Fruit fly (Drosophila melanogaster): ENCODE data around the gene CG11756.
A peak's percentile ranks its signal among the peaks of the same experiment; 100 is the strongest.

The CG11756 gene

dm6 chrX:11389494-11390447 is 41.9 kb downstream of the CG11756 start:
- TF ChIP-seq Trl (optimal IDR thresholded peaks at IDR 0.05) (peak; percentile 87 to 91), Trl (GFP tag; optimal IDR thresholded peaks at IDR 0.05) (peak; percentile 30), Ets97D (GFP tag; optimal IDR thresholded peaks at IDR 0.05) (no peak), CG3163 (GFP tag; optimal IDR thresholded peaks at IDR 0.05) (no peak), cwo (GFP tag; optimal IDR thresholded peaks at IDR 0.05) (no peak), sna (GFP tag; IDR thresholded peaks at IDR 0.05; ENCODE audit: partially characterized antibody) (peak; percentile 84), Dref (GFP tag; IDR thresholded peaks at IDR 0.05) (peak; percentile 65), nerfin-2 (GFP tag; IDR thresholded peaks at IDR 0.05; ENCODE audit: partially characterized antibody) (peak; percentile 82), CG9727 (GFP tag; optimal IDR thresholded peaks at IDR 0.05) (no peak), CG15514 (GFP tag; optimal IDR thresholded peaks at IDR 0.05) (peak; percentile 16), sd (tag; optimal IDR thresholded peaks at IDR 0.05) (peak; percentile 12), CoRest (tag; optimal IDR thresholded peaks at IDR 0.05) (peak; percentile 6), CG8388 (GFP tag; optimal IDR thresholded peaks at IDR 0.05) (no peak), CG32532 (GFP tag; IDR thresholded peaks at IDR 0.05) (no peak; the same call in 1 of the 2 replicates), CG9932 (GFP tag; IDR thresholded peaks at IDR 0.05) (no peak), pb (GFP tag; optimal IDR thresholded peaks at IDR 0.05) (no peak), BtbVII (GFP tag; optimal IDR thresholded peaks at IDR 0.05) (peak; percentile 25), eyg (GFP tag; optimal IDR thresholded peaks at IDR 0.05) (no peak), cg (GFP tag; optimal IDR thresholded peaks at IDR 0.05) (peak; percentile 90), amos (GFP tag; IDR thresholded peaks at IDR 0.05; ENCODE audit: partially characterized antibody) (peak; percentile 57; the same call in 1 of the 2 replicates), Eip74EF (GFP tag; optimal IDR thresholded peaks at IDR 0.05) (peak in 1 of 2 experiments; percentile 45), tap (tag; optimal IDR thresholded peaks at IDR 0.05) (no peak), ttk (GFP tag; IDR thresholded peaks at IDR 0.05) (no peak), gcm (GFP tag; optimal IDR thresholded peaks at IDR 0.05) (no peak), br (optimal IDR thresholded peaks at IDR 0.05) (no peak), CG10267 (tag; optimal IDR thresholded peaks at IDR 0.05) (peak; percentile 17), CG1792 (GFP tag; optimal IDR thresholded peaks at IDR 0.05) (no peak), Dek (tag; optimal IDR thresholded peaks at IDR 0.05) (no peak), CG33213 (GFP tag; optimal IDR thresholded peaks at IDR 0.05) (no peak), Hr39 (optimal IDR thresholded peaks at IDR 0.05) (peak; percentile 58), CG4360 (GFP tag; IDR thresholded peaks at IDR 0.05) (peak; percentile 94), dysf (GFP tag; IDR thresholded peaks at IDR 0.05) (no peak), Meics (GFP tag; optimal IDR thresholded peaks at IDR 0.05) (peak; percentile 75), p53 (GFP tag; optimal IDR thresholded peaks at IDR 0.05) (no peak), pum (GFP tag; optimal IDR thresholded peaks at IDR 0.05) (no peak), nerfin-1 (tag; optimal IDR thresholded peaks at IDR 0.05) (peak; percentile 56), Atf3 (GFP tag; optimal IDR thresholded peaks at IDR 0.05) (no peak), vnd (GFP tag; IDR thresholded peaks at IDR 0.05; ENCODE audit: partially characterized antibody) (peak; percentile 68; the same call in 2 of the 3 replicates), CG8765 (GFP tag; IDR thresholded peaks at IDR 0.05) (no peak), CG1832 (GFP tag; optimal IDR thresholded peaks at IDR 0.05) (peak; percentile 56), CG18011 (GFP tag; optimal IDR thresholded peaks at IDR 0.05) (no peak), inv (GFP tag; IDR thresholded peaks at IDR 0.05; ENCODE audit: partially characterized antibody) (peak; percentile 70), stwl (tag; optimal IDR thresholded peaks at IDR 0.05) (peak; percentile 70), CG12744 (GFP tag; optimal IDR thresholded peaks at IDR 0.05) (no peak), zf30C (GFP tag; optimal IDR thresholded peaks at IDR 0.05) (no peak), CG9797 (GFP tag; optimal IDR thresholded peaks at IDR 0.05) (peak; percentile 65), CG6272 (GFP tag; IDR thresholded peaks at IDR 0.05) (no peak), CG34422 (GFP tag; IDR thresholded peaks at IDR 0.05) (peak; percentile 43; the same call in 1 of the 3 replicates)
